Fruit fly (Drosophila melanogaster) whole organism, larva: ENCODE results near the gene CG14985.

Source experiments
- noc ChIP-seq: fragments of 200-800 bp; sonication (Bioruptor generic); optimal IDR thresholded peaks from 3 replicates; lab custom pipeline; 2019; ENCODE audit warnings: missing biosample characterization, mild to moderate bottlenecking, missing genetic modification characterization, moderate library complexity

The CG14985 gene

DNA sequence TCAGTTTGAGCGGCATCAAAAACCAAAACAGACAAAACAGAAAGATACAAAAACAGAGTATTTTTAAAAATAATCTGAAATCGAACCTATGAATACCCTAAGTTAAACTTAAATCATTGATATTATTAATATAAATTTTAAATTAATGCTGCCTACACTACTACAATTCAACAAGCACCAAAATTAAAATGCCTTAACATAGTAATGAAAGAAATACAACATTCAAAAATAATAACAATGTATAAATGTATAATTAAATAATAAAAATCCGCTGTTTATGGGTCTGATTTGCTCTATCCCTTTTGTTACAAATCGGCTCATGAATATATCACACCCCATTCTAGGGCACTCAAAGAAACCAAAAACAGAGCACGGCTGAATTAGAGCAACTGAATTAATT, 45.8 kb downstream of the CG14985 start:
- no peak for TF ChIP-seq noc

DNA sequence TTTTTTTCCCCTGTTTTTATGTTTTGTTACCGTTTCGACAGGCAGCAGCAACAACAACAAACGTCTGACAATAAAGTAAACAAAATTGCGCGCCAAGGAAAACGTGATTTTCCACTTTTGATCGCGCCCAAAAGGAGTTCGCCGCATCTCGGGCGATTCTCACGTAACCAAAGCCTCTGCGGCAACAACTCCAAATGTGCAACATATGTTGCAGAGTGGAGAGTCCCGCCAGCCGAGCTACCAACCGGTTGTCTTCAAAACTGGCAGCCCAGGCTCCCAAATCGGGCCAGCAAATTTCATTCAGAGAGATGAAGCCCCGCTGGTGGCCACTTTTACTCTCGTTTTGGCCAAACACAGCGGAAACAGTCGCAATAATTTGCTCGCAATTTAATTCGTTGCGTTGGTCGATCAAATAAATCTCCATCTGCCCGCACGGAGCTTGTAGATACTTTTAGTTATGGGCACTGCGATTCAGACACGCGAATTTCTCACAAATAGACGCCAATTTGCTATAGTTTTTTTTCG, 52.2 kb downstream of the CG14985 start:
- TF ChIP-seq noc: no peak
